Fruit fly (Drosophila melanogaster) whole organism, embryonic: ENCODE data around the gene Nepl9.

Experiments used
- CG18599 ChIP-seq: fragments of 200-800 bp; sonication (Bioruptor generic); optimal IDR thresholded peaks from 3 replicates; lab custom pipeline; 2017; ENCODE audit warnings: missing biosample characterization, missing genetic modification characterization, mild to moderate bottlenecking, moderate library complexity, missing genetic modification reagents
- CG18764 ChIP-seq: fragments of 200-800 bp; sonication (Bioruptor generic); optimal IDR thresholded peaks from 3 replicates; lab custom pipeline; 2016; ENCODE audit warnings: missing biosample characterization, missing genetic modification characterization
- CG30403 ChIP-seq: fragments of 200-800 bp; sonication (Bioruptor generic); optimal IDR thresholded peaks from 3 replicates; lab custom pipeline; 2016; ENCODE audit warnings: missing biosample characterization, missing genetic modification characterization
- CG33213 ChIP-seq: fragments of 200-800 bp; sonication (Bioruptor generic); optimal IDR thresholded peaks from 3 replicates; lab custom pipeline; 2016; ENCODE audit warnings: missing biosample characterization, missing genetic modification characterization
- CG6689 ChIP-seq: fragments of 200-800 bp; sonication (Bioruptor generic); IDR thresholded peaks from 2 replicates; pipeline ENCODE4 v1.3.6; 2022; ENCODE audit warnings: missing biosample characterization, missing genetic modification characterization
- CTCF ChIP-seq: fragments of 200-800 bp; sonication (Bioruptor generic); optimal IDR thresholded peaks from 2 replicates; lab custom pipeline; 2017; ENCODE audit warnings: missing biosample characterization, mild to moderate bottlenecking, missing genetic modification characterization, moderate library complexity
- Hr39 ChIP-seq: fragments of >200 bp; optimal IDR thresholded peaks from 2 replicates; lab custom pipeline; 2017
- Kr ChIP-seq: fragments of 200-800 bp; sonication (Bioruptor generic); optimal IDR thresholded peaks from 2 replicates; lab custom pipeline; 2017; ENCODE audit warnings: missing biosample characterization, mild to moderate bottlenecking, missing genetic modification characterization
- gfzf ChIP-seq: fragments of 200-800 bp; sonication (Bioruptor generic); optimal IDR thresholded peaks from 2 replicates; lab custom pipeline; 2016; ENCODE audit warnings: missing biosample characterization, mild to moderate bottlenecking, missing genetic modification characterization, moderate library complexity
- lov ChIP-seq, 2 experiments: fragments of 200-800 bp in 1 of 2; fragments of >200 bp in 1 of 2; sonication (Bioruptor generic) in 1 of 2; IDR thresholded peaks in 1 of 2; optimal IDR thresholded peaks in 1 of 2; 2 replicates in 1 of 2; 3 replicates in 1 of 2; pipeline versions ENCODE4 v1.3.6 to Lab custom; 2017 to 2022; ENCODE audit warnings: missing biosample characterization in 1 of 2, missing genetic modification characterization in 1 of 2

dm6 chr2L:16837672-16838071, 614 bp upstream of the Nepl9 start, which contains the start of the genes SclA and SclB:
- TF ChIP-seq CG18599 (GFP tag; lab: Kevin White, UChicago) (no peak), CG30403 (GFP tag; lab: Kevin White, UChicago) (no peak), Hr39 (lab: Kevin White, UChicago) (no peak), CG18764 (no peak), CG33213 (GFP tag; lab: Kevin White, UChicago) (no peak), lov (optimal IDR thresholded peaks at IDR 0.05; lab: Kevin White, UChicago) (no peak), lov (GFP tag; IDR thresholded peaks at IDR 0.05; lab: Robert Waterston, UW) (no peak), Kr (GFP tag; lab: Kevin White, UChicago) (no peak), gfzf (GFP tag; lab: Kevin White, UChicago) (no peak), CG6689 (GFP tag; lab: Robert Waterston, UW) (no peak), CTCF (GFP tag; lab: Kevin White, UChicago) (no peak)
